Worm (Caenorhabditis elegans) whole organism, L1 larva: ENCODE measurements around the gene W07G4.2.

Experiments
- C04F5.9 ChIP-seq: sonication (generic microtip); optimal IDR thresholded peaks from 2 replicates; lab custom pipeline; 2016; ENCODE audit warnings: missing genetic modification characterization, missing compliant biosample characterization
- C16A3.4 ChIP-seq: fragments of 150-350 bp; optimal IDR thresholded peaks from 2 replicates; lab custom pipeline; 2014; ENCODE audit warnings: missing biosample characterization, missing genetic modification characterization
- aly-2 ChIP-seq: fragments of 150-350 bp; optimal IDR thresholded peaks from 2 replicates; lab custom pipeline; 2014; ENCODE audit warnings: missing biosample characterization, missing genetic modification characterization
- ama-1 ChIP-seq: fragments of 150-350 bp; optimal IDR thresholded peaks from 2 replicates; lab custom pipeline; 2014
- blmp-1 ChIP-seq: fragments of 150-350 bp; optimal IDR thresholded peaks from 2 replicates; lab custom pipeline; 2014; ENCODE audit warnings: missing biosample characterization, missing genetic modification characterization
- ceh-63 ChIP-seq: fragments of 200-800 bp; sonication (Bioruptor generic); optimal IDR thresholded peaks from 2 replicates; lab custom pipeline; 2018; ENCODE audit warnings: mild to moderate bottlenecking, missing genetic modification characterization, missing compliant biosample characterization
- ceh-88 ChIP-seq: fragments of 200-800 bp; sonication (Bioruptor generic); IDR thresholded peaks from 2 replicates; pipeline ENCODE4 v1.3.6; 2022; ENCODE audit warnings: missing genetic modification characterization, missing compliant biosample characterization
- ceh-90 ChIP-seq: sonication (generic microtip); optimal IDR thresholded peaks from 2 replicates; lab custom pipeline; 2016; ENCODE audit warnings: missing genetic modification characterization, missing compliant biosample characterization
- dpl-1 ChIP-seq, 3 experiments: fragments of 150-350 bp in 2 of 3; sonication (generic microtip) in 1 of 3; optimal IDR thresholded peaks; 2 replicates each; lab custom pipeline; 2014 to 2017; ENCODE audit warnings: missing biosample characterization in 3 of 3, missing genetic modification characterization in 3 of 3, missing genetic modification reagents in 3 of 3
- efl-1 ChIP-seq, 4 experiments: fragments of 150-350 bp; optimal IDR thresholded peaks in 3 of 4; peaks in 1 of 4; 1 replicate in 1 of 4; 2 replicates in 3 of 4; lab custom pipeline; 2014; ENCODE audit warnings: missing biosample characterization in 2 of 4, missing genetic modification characterization in 2 of 4, missing genetic modification reagents in 2 of 4
- egl-13 ChIP-seq: sonication (generic microtip); optimal IDR thresholded peaks from 2 replicates; lab custom pipeline; 2016; ENCODE audit warnings: missing genotype, missing genetic modification reagents, missing genetic modification characterization, missing compliant biosample characterization
- egl-27 ChIP-seq, 2 experiments: fragments of 150-350 bp in 1 of 2; sonication (generic microtip); optimal IDR thresholded peaks; 3 replicates each; lab custom pipeline; 2017 to 2018; ENCODE audit warnings: missing biosample characterization in 2 of 2, missing genetic modification characterization in 2 of 2, missing genetic modification reagents in 2 of 2
- ets-5 ChIP-seq: fragments of 200-800 bp; sonication (Bioruptor generic); IDR thresholded peaks from 2 replicates; pipeline ENCODE4 v1.3.6; 2022; ENCODE audit warnings: missing genetic modification characterization, missing compliant biosample characterization
- fkh-10 ChIP-seq: sonication (generic microtip); optimal IDR thresholded peaks from 2 replicates; lab custom pipeline; 2017; ENCODE audit warnings: missing biosample characterization, missing genetic modification reagents, missing genetic modification characterization
- fkh-4 ChIP-seq: sonication (generic microtip); optimal IDR thresholded peaks from 2 replicates; lab custom pipeline; 2016; ENCODE audit warnings: missing compliant biosample characterization, missing genetic modification characterization, borderline replicate concordance
- fkh-8 ChIP-seq: sonication (generic microtip); optimal IDR thresholded peaks from 2 replicates; lab custom pipeline; 2016; ENCODE audit warnings: mild to moderate bottlenecking, missing genetic modification characterization, missing compliant biosample characterization
- fos-1 ChIP-seq: fragments of 150-350 bp; optimal IDR thresholded peaks from 2 replicates; lab custom pipeline; 2014; ENCODE audit warnings: missing biosample characterization, missing genetic modification characterization
- isw-1 ChIP-seq: fragments of 200-800 bp; sonication (Bioruptor generic); IDR thresholded peaks from 2 replicates; pipeline ENCODE4 v1.3.6; 2022; ENCODE audit warnings: missing genetic modification characterization, missing compliant biosample characterization
- jun-1 ChIP-seq: fragments of 150-350 bp; optimal IDR thresholded peaks from 2 replicates; lab custom pipeline; 2014; ENCODE audit warnings: missing biosample characterization, missing genetic modification reagents, missing genetic modification characterization
- lin-13 ChIP-seq: fragments of 150-350 bp; optimal IDR thresholded peaks from 2 replicates; lab custom pipeline; 2014; ENCODE audit warnings: missing biosample characterization, missing genetic modification reagents, missing genetic modification characterization
- lin-15B ChIP-seq: fragments of 150-350 bp; sonication (generic microtip); optimal IDR thresholded peaks from 3 replicates; lab custom pipeline; 2014; ENCODE audit warnings: missing biosample characterization, missing genetic modification characterization
- lin-35 ChIP-seq, 2 experiments: fragments of 150-350 bp; optimal IDR thresholded peaks; 2 replicates each; lab custom pipeline; 2014; ENCODE audit warnings: missing biosample characterization in 2 of 2, missing genetic modification characterization in 2 of 2, missing genetic modification reagents in 2 of 2
- lin-39 ChIP-seq: fragments of 150-350 bp; optimal IDR thresholded peaks from 2 replicates; lab custom pipeline; 2014; ENCODE audit warnings: missing biosample characterization, missing genetic modification reagents, missing genetic modification characterization
- lsy-2 ChIP-seq, 2 experiments: fragments of 150-350 bp; optimal IDR thresholded peaks; 2 replicates each; lab custom pipeline; 2014; ENCODE audit warnings: missing biosample characterization in 2 of 2, missing genetic modification characterization in 2 of 2
- mab-9 ChIP-seq: fragments of 200-800 bp; sonication (Bioruptor generic); IDR thresholded peaks from 2 replicates; pipeline ENCODE4 v1.3.6; 2022; ENCODE audit warnings: missing genetic modification reagents, missing genetic modification characterization, missing compliant biosample characterization
- mef-2 ChIP-seq: fragments of 150-350 bp; optimal IDR thresholded peaks from 2 replicates; lab custom pipeline; 2014; ENCODE audit warnings: missing biosample characterization, missing genetic modification characterization
- nhr-12 ChIP-seq: sonication (generic microtip); optimal IDR thresholded peaks from 2 replicates; lab custom pipeline; 2017; ENCODE audit warnings: missing biosample characterization, missing genetic modification characterization
- nhr-19 ChIP-seq: fragments of 200-800 bp; sonication (Bioruptor generic); conservative IDR thresholded peaks from 2 replicates; pipeline ENCODE4 v1.3.6; 2022; ENCODE audit warnings: missing genetic modification characterization, missing compliant biosample characterization
- nhr-20 ChIP-seq: sonication (generic microtip); optimal IDR thresholded peaks from 2 replicates; lab custom pipeline; 2016; ENCODE audit warnings: mild to moderate bottlenecking, missing genetic modification characterization, missing compliant biosample characterization
- nhr-28 ChIP-seq: fragments of 150-350 bp; optimal IDR thresholded peaks from 2 replicates; lab custom pipeline; 2014; ENCODE audit warnings: missing biosample characterization, missing genetic modification characterization
- nhr-71 ChIP-seq: sonication (generic microtip); optimal IDR thresholded peaks from 2 replicates; lab custom pipeline; 2016; ENCODE audit warnings: mild to moderate bottlenecking, missing genetic modification characterization, moderate library complexity, missing compliant biosample characterization
- nhr-76 ChIP-seq: sonication (generic microtip); optimal IDR thresholded peaks from 2 replicates; lab custom pipeline; 2017; ENCODE audit warnings: missing biosample characterization, missing genetic modification characterization
- nhr-77 ChIP-seq: fragments of 150-350 bp; optimal IDR thresholded peaks from 2 replicates; lab custom pipeline; 2014; ENCODE audit warnings: missing biosample characterization, missing genetic modification characterization
- nhr-84 ChIP-seq: sonication (generic microtip); optimal IDR thresholded peaks from 2 replicates; lab custom pipeline; 2017; ENCODE audit warnings: missing biosample characterization, missing genetic modification characterization
- pag-3 ChIP-seq: sonication (generic microtip); optimal IDR thresholded peaks from 2 replicates; lab custom pipeline; 2017; ENCODE audit warnings: missing genetic modification characterization, mild to moderate bottlenecking, missing compliant biosample characterization, antibody characterized with exemption, borderline replicate concordance; ENCODE audit not compliant: insufficient read depth
- pax-3 ChIP-seq: fragments of 200-800 bp; sonication (Bioruptor generic); optimal IDR thresholded peaks from 2 replicates; lab custom pipeline; 2018; ENCODE audit warnings: mild to moderate bottlenecking, missing genetic modification characterization, moderate library complexity, missing compliant biosample characterization
- rnt-1 ChIP-seq: sonication (generic microtip); optimal IDR thresholded peaks from 2 replicates; lab custom pipeline; 2016; ENCODE audit warnings: mild to moderate bottlenecking, missing genetic modification characterization, moderate library complexity, missing compliant biosample characterization
- skn-1 ChIP-seq: fragments of 150-350 bp; optimal IDR thresholded peaks from 2 replicates; lab custom pipeline; 2014; ENCODE audit warnings: missing biosample characterization, missing genetic modification characterization
- snpc-4 ChIP-seq: fragments of 150-350 bp; optimal IDR thresholded peaks from 2 replicates; lab custom pipeline; 2014; ENCODE audit warnings: missing biosample characterization, missing genetic modification characterization
- snu-23 ChIP-seq: sonication (generic microtip); optimal IDR thresholded peaks from 2 replicates; lab custom pipeline; 2016; ENCODE audit warnings: missing genetic modification characterization, missing compliant biosample characterization
- sptf-1 ChIP-seq: fragments of 150-350 bp; optimal IDR thresholded peaks from 2 replicates; lab custom pipeline; 2014; ENCODE audit warnings: missing biosample characterization, missing genetic modification characterization
- unc-30 ChIP-seq: sonication (generic microtip); optimal IDR thresholded peaks from 2 replicates; lab custom pipeline; 2017; ENCODE audit warnings: missing biosample characterization, missing genetic modification characterization
- unc-62 ChIP-seq: fragments of 150-350 bp; optimal IDR thresholded peaks from 2 replicates; lab custom pipeline; 2014; ENCODE audit warnings: missing biosample characterization, missing genetic modification reagents, missing genetic modification characterization
- vab-15 ChIP-seq: sonication (generic microtip); optimal IDR thresholded peaks from 2 replicates; lab custom pipeline; 2017; ENCODE audit warnings: missing genotype, mild to moderate bottlenecking, missing genetic modification characterization, missing compliant biosample characterization
- xbp-1 ChIP-seq: sonication (generic microtip); optimal IDR thresholded peaks from 2 replicates; lab custom pipeline; 2016; ENCODE audit warnings: missing genetic modification characterization, missing compliant biosample characterization
- zag-1 ChIP-seq: fragments of 150-350 bp; optimal IDR thresholded peaks from 2 replicates; lab custom pipeline; 2014; ENCODE audit warnings: missing biosample characterization, missing genetic modification characterization
- zip-4 ChIP-seq: fragments of 200-800 bp; sonication (Bioruptor generic); optimal IDR thresholded peaks from 2 replicates; lab custom pipeline; 2018; ENCODE audit warnings: mild to moderate bottlenecking, missing genetic modification characterization, moderate library complexity, missing compliant biosample characterization
- ztf-4 ChIP-seq: fragments of 150-350 bp; optimal IDR thresholded peaks from 2 replicates; lab custom pipeline; 2014; ENCODE audit warnings: missing biosample characterization, missing genetic modification characterization

Gene W07G4.2

DNA sequence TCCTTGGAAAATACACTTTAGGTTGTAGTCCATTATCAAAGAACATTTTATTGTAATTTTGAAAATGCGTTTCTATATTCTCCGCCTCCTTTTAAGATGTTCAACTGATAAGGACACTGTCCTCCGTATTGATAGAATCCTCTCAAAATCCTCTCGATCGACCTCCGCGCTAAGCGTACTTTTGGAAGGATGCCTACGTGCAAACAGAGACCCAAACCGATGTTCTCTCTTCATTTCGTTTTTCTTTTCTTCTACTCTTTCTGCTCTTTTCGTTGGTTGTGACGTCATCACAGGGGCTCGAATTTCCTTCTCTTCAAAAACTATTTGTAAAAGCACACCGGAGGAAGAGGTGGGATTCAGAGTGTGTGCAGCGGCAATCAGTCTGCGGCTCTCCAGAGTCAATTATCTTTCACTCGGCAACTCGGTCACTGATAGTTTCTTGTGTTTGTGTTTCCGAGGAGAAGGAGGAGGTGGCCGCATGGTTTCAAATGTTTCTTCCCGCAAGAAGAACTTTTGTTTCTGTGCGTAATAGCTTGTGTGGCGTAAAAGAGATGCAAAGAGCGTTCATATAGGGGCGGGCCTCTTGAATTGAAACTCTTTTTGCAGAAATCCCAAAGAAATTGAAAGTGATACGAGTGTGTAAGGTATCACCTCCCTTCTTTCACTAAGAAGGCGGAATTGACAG, 46.2 kb upstream of the W07G4.2 start, which contains the start of gene C34B4.2 (continued):
- TF ChIP-seq skn-1 (tag; lab: Kevin White, UChicago): peak; percentile 11
- TF ChIP-seq zip-4 (GFP tag; lab: Kevin White, UChicago): peak; percentile 40
- TF ChIP-seq ceh-88 (GFP tag; lab: Robert Waterston, UW): no peak; the same call in 1 of the 2 replicates
- peak; percentile 78 for TF ChIP-seq blmp-1 (tag; lab: Kevin White, UChicago)
- TF ChIP-seq nhr-77 (tag; lab: Kevin White, UChicago): peak; percentile 88
- peak; percentile 83 for TF ChIP-seq nhr-20 (tag; lab: Kevin White, UChicago)
- TF ChIP-seq egl-13 (tag; lab: Kevin White, UChicago): no peak
- no peak for TF ChIP-seq snpc-4 (tag; lab: Kevin White, UChicago)
- TF ChIP-seq nhr-76 (tag; lab: Kevin White, UChicago): no peak
- TF ChIP-seq fkh-8 (tag; lab: Kevin White, UChicago): peak; percentile 8
- TF ChIP-seq xbp-1 (tag; lab: Kevin White, UChicago): peak; percentile 37
- TF ChIP-seq ceh-63 (GFP tag; lab: Kevin White, UChicago): no peak
- TF ChIP-seq ztf-4 (tag; lab: Kevin White, UChicago): peak; percentile 67
- peak in 2 of 3 experiments; percentile 7 to 45 for TF ChIP-seq dpl-1 (GFP tag; optimal IDR thresholded peaks at IDR 0.05; lab: Kevin White, UChicago)
- TF ChIP-seq rnt-1 (tag; lab: Kevin White, UChicago): peak; percentile 85
- TF ChIP-seq egl-27 (tag; optimal IDR thresholded peaks at IDR 0.05; lab: Kevin White, UChicago): peak; percentile 81 to 84
- no peak for TF ChIP-seq jun-1
- TF ChIP-seq vab-15 (tag; lab: Kevin White, UChicago): no peak
- peak; percentile 71 for TF ChIP-seq lin-39 (tag; lab: Kevin White, UChicago)
- no peak for TF ChIP-seq C04F5.9 (tag; lab: Kevin White, UChicago)
- no peak for TF ChIP-seq isw-1
- TF ChIP-seq nhr-28 (tag; lab: Kevin White, UChicago): no peak
- TF ChIP-seq pag-3: no peak
- TF ChIP-seq lin-35 (GFP tag; optimal IDR thresholded peaks at IDR 0.05; lab: Kevin White, UChicago): peak; percentile 33 to 34
- TF ChIP-seq nhr-71 (tag; lab: Kevin White, UChicago): peak; percentile 93
- no peak for TF ChIP-seq unc-62 (GFP tag; lab: Kevin White, UChicago)
- peak; percentile 49 for TF ChIP-seq lin-13 (GFP tag; lab: Kevin White, UChicago)
- TF ChIP-seq sptf-1 (tag; lab: Kevin White, UChicago): no peak
- peak; percentile 84 for TF ChIP-seq pax-3 (tag; lab: Kevin White, UChicago)
- TF ChIP-seq nhr-12 (tag; lab: Kevin White, UChicago): no peak
- TF ChIP-seq fos-1 (tag; lab: Kevin White, UChicago): no peak
- peak; percentile 14 for TF ChIP-seq aly-2 (tag; lab: Kevin White, UChicago)
- no peak for TF ChIP-seq zag-1 (tag; lab: Kevin White, UChicago)

ce11 chrV:13081197-13081747, 44.9 kb upstream of the W07G4.2 start:
- TF ChIP-seq C04F5.9 (tag; lab: Kevin White, UChicago) (peak; percentile 40), sptf-1 (tag; lab: Kevin White, UChicago) (no peak), lsy-2 (tag; optimal IDR thresholded peaks at IDR 0.05; lab: Kevin White, UChicago) (peak; percentile 57 to 73), unc-30 (tag; lab: Kevin White, UChicago) (no peak), unc-62 (GFP tag; lab: Kevin White, UChicago) (peak; percentile 24), fkh-10 (no peak), fkh-4 (tag; lab: Kevin White, UChicago) (no peak), lin-15B (tag; lab: Kevin White, UChicago) (no peak), lin-39 (tag; lab: Kevin White, UChicago) (peak; percentile 75), jun-1 (no peak), ets-5 (GFP tag; lab: Robert Waterston, UW) (no peak), xbp-1 (tag; lab: Kevin White, UChicago) (peak; percentile 36), mab-9 (GFP tag; lab: Robert Waterston, UW) (no peak), blmp-1 (tag; lab: Kevin White, UChicago) (peak; percentile 93), C16A3.4 (peak; percentile 3), nhr-84 (tag; lab: Kevin White, UChicago) (no peak), ama-1 (lab: Kevin White, UChicago) (no peak), lin-13 (GFP tag; lab: Kevin White, UChicago) (no peak), dpl-1 (GFP tag; optimal IDR thresholded peaks at IDR 0.05; lab: Kevin White, UChicago) (peak in 1 of 3 experiments; percentile 64), mef-2 (tag; lab: Kevin White, UChicago) (no peak), snu-23 (GFP tag; lab: Kevin White, UChicago) (peak; percentile 85), nhr-76 (tag; lab: Kevin White, UChicago) (no peak), fkh-8 (tag; lab: Kevin White, UChicago) (no peak), ceh-63 (GFP tag; lab: Kevin White, UChicago) (no peak), egl-27 (tag; optimal IDR thresholded peaks at IDR 0.05; lab: Kevin White, UChicago) (peak; percentile 53 to 65), ceh-90 (tag; lab: Kevin White, UChicago) (no peak), efl-1 (optimal IDR thresholded peaks at IDR 0.05; lab: Kevin White, UChicago) (peak in 1 of 2 experiments; percentile 26), efl-1 (GFP tag; optimal IDR thresholded peaks at IDR 0.05 in 1 of 2; lab: Kevin White, UChicago) (peak in 1 of 2 experiments; percentile 89), nhr-19 (GFP tag; lab: Robert Waterston, UW) (peak; percentile 97)
